Fruit fly (Drosophila melanogaster) whole organism, prepupa: ENCODE data around the gene CG31493.

Experiments used
- Blimp-1 ChIP-seq: fragments of 200-800 bp; sonication (Bioruptor generic); optimal IDR thresholded peaks from 3 replicates; lab custom pipeline; 2017; ENCODE audit warnings: missing biosample characterization, missing genetic modification characterization, mild to moderate bottlenecking, moderate library complexity, missing genetic modification reagents
- CG3032 ChIP-seq: fragments of 200-800 bp; optimal IDR thresholded peaks from 2 replicates; lab custom pipeline; 2019; ENCODE audit warnings: missing biosample characterization, mild to moderate bottlenecking, missing genetic modification characterization, moderate library complexity
- CG7368 ChIP-seq: fragments of 200-800 bp; sonication (Bioruptor generic); optimal IDR thresholded peaks from 3 replicates; lab custom pipeline; 2016; ENCODE audit warnings: missing biosample characterization, missing genetic modification characterization
- Eip78C ChIP-seq: fragments of 200-800 bp; sonication (Bioruptor generic); peaks from one replicate; lab custom pipeline; 2016; ENCODE audit warnings: missing biosample characterization, missing genetic modification characterization
- Hr38 ChIP-seq: sonication (Bioruptor generic); optimal IDR thresholded peaks from 2 replicates; lab custom pipeline; 2016; ENCODE audit warnings: missing biosample characterization, missing genetic modification characterization
- dsx ChIP-seq: fragments of 200-800 bp; optimal IDR thresholded peaks from 3 replicates; lab custom pipeline; 2019; ENCODE audit warnings: missing biosample characterization, mild to moderate bottlenecking, missing genetic modification characterization, moderate library complexity; ENCODE audit not compliant: poor library complexity, severe bottlenecking
- esn ChIP-seq: fragments of 200-800 bp; sonication (Bioruptor generic); optimal IDR thresholded peaks from 2 replicates; lab custom pipeline; 2016; ENCODE audit warnings: missing biosample characterization, mild to moderate bottlenecking, missing genetic modification characterization, moderate library complexity
- ss ChIP-seq, 2 experiments: fragments of 200-800 bp; sonication (Bioruptor generic); optimal IDR thresholded peaks; 2 replicates in 1 of 2; 3 replicates in 1 of 2; lab custom pipeline; 2017 to 2018; ENCODE audit warnings: mild to moderate bottlenecking in 2 of 2, missing biosample characterization in 2 of 2, missing genetic modification characterization in 2 of 2, moderate library complexity in 1 of 2

DNA sequence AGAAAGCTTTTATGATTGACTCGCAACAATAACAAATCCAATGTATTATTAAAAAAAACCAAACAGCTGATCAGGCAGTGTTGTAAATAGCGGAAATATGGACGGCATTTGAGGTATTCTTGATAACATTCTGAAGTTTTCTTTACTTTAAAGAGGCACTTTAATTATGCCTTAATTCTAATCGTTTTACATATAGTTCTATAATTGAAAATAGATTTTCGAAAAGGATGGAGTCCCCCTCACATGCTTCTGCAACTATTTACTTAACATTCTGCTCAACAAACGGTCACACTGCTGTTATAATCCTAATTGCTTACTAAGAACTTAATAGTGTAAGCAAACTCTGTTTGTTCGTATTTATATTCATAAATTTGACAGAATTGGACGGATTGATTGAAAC, 3.4 kb upstream of the CG31493 start, which contains the start of gene CG10068:
- TF ChIP-seq CG7368 (GFP tag; lab: Kevin White, UChicago) (peak; percentile 64), CG3032 (tag; lab: Kevin White, UChicago) (peak; percentile 84), dsx (peak; percentile 91), Blimp-1 (peak; percentile 49), Eip78C (GFP tag; lab: Kevin White, UChicago) (peak; percentile 95), Hr38 (GFP tag; lab: Kevin White, UChicago) (peak; percentile 7), ss (GFP tag; optimal IDR thresholded peaks at IDR 0.05; lab: Kevin White, UChicago) (peak; percentile 48 to 75), esn (GFP tag; lab: Kevin White, UChicago) (peak; percentile 92)
